Fruit fly (Drosophila melanogaster) whole organism, adult: ENCODE results near the gene CG11109.

Experiments
- CG11617 ChIP-seq: fragments of 200-800 bp; sonication (Bioruptor generic); optimal IDR thresholded peaks from 2 replicates; lab custom pipeline; 2017; ENCODE audit warnings: mild to moderate bottlenecking, missing biosample characterization, missing genetic modification reagents, missing genetic modification characterization
- CG12768 ChIP-seq: fragments of 200-800 bp; sonication (Bioruptor generic); optimal IDR thresholded peaks from 2 replicates; lab custom pipeline; 2017; ENCODE audit warnings: missing biosample characterization, missing genetic modification characterization, mild to moderate bottlenecking, moderate library complexity, missing genetic modification reagents
- CG14711 ChIP-seq: fragments of 200-800 bp; sonication (Bioruptor generic); optimal IDR thresholded peaks from 2 replicates; lab custom pipeline; 2018; ENCODE audit warnings: missing biosample characterization, mild to moderate bottlenecking, missing genetic modification characterization, moderate library complexity
- CG1620 ChIP-seq: fragments of 200-800 bp; sonication (Bioruptor generic); optimal IDR thresholded peaks from 2 replicates; lab custom pipeline; 2016; ENCODE audit warnings: missing biosample characterization, missing genetic modification characterization
- CG33017 ChIP-seq: fragments of 200-800 bp; sonication (Bioruptor generic); optimal IDR thresholded peaks from 2 replicates; lab custom pipeline; 2018; ENCODE audit warnings: missing biosample characterization, mild to moderate bottlenecking, missing genetic modification characterization, moderate library complexity
- CG5204 ChIP-seq: fragments of 200-800 bp; sonication (Bioruptor generic); optimal IDR thresholded peaks from 2 replicates; lab custom pipeline; 2016; ENCODE audit warnings: missing biosample characterization, missing genetic modification characterization
- CG7045 ChIP-seq: fragments of 200-800 bp; sonication (Bioruptor generic); optimal IDR thresholded peaks from 2 replicates; lab custom pipeline; 2017; ENCODE audit warnings: missing biosample characterization, mild to moderate bottlenecking, missing genetic modification characterization
- CG7101 ChIP-seq: fragments of 200-800 bp; sonication (Bioruptor generic); optimal IDR thresholded peaks from 2 replicates; lab custom pipeline; 2018; ENCODE audit warnings: missing biosample characterization, mild to moderate bottlenecking, missing genetic modification characterization, moderate library complexity
- Clk ChIP-seq: fragments of 200-800 bp; sonication (Bioruptor generic); optimal IDR thresholded peaks from 2 replicates; lab custom pipeline; 2017; ENCODE audit warnings: missing biosample characterization, missing genetic modification characterization
- Crg-1 ChIP-seq: fragments of 200-800 bp; sonication (Bioruptor generic); optimal IDR thresholded peaks from 2 replicates; lab custom pipeline; 2016; ENCODE audit warnings: missing biosample characterization, missing genetic modification characterization
- Hr96 ChIP-seq: fragments of 200-800 bp; sonication (Bioruptor generic); optimal IDR thresholded peaks from 2 replicates; lab custom pipeline; 2016; ENCODE audit warnings: missing biosample characterization, missing genetic modification characterization
- Mnt ChIP-seq: fragments of 200-800 bp; sonication (Bioruptor generic); optimal IDR thresholded peaks from 2 replicates; lab custom pipeline; 2016; ENCODE audit warnings: missing biosample characterization, mild to moderate bottlenecking, missing genetic modification characterization
- bab1 ChIP-seq: fragments of 200-800 bp; sonication (Bioruptor generic); optimal IDR thresholded peaks from 3 replicates; lab custom pipeline; 2019; ENCODE audit warnings: missing biosample characterization, mild to moderate bottlenecking, missing genetic modification characterization, moderate library complexity
- cic ChIP-seq: fragments of 200-800 bp; sonication (Bioruptor generic); optimal IDR thresholded peaks from 2 replicates; lab custom pipeline; 2017; ENCODE audit warnings: missing biosample characterization, mild to moderate bottlenecking, missing genetic modification characterization, moderate library complexity
- cnc ChIP-seq, 2 experiments: fragments of >200 bp; optimal IDR thresholded peaks; 2 replicates each; lab custom pipeline; 2017
- kay ChIP-seq: fragments of 200-800 bp; sonication (Bioruptor generic); peaks from one replicate; lab custom pipeline; 2016; ENCODE audit warnings: missing biosample characterization, missing genetic modification characterization, borderline replicate concordance
- ovo ChIP-seq: fragments of 200-800 bp; sonication (Bioruptor generic); optimal IDR thresholded peaks from 2 replicates; lab custom pipeline; 2016; ENCODE audit warnings: missing biosample characterization, missing genetic modification characterization
- pad ChIP-seq: fragments of 200-800 bp; sonication (Bioruptor generic); optimal IDR thresholded peaks from 3 replicates; lab custom pipeline; 2017; ENCODE audit warnings: missing biosample characterization, missing genetic modification characterization, mild to moderate bottlenecking, moderate library complexity, missing genetic modification reagents
- tj ChIP-seq: fragments of 200-800 bp; sonication (Bioruptor generic); optimal IDR thresholded peaks from 3 replicates; lab custom pipeline; 2017; ENCODE audit warnings: missing biosample characterization, mild to moderate bottlenecking, missing genetic modification characterization, moderate library complexity
- toe ChIP-seq: fragments of 200-800 bp; sonication (Bioruptor generic); optimal IDR thresholded peaks from 2 replicates; lab custom pipeline; 2016; ENCODE audit warnings: missing biosample characterization, missing genetic modification characterization

CG11109 gene

dm6 chr3L:22868070-22868469, 3.9 kb upstream of the CG11109 start, which contains the start of gene EMC4:
Gene EMC4, minus strand, starts transcription at chr3L:22868243.
- peak; percentile 69 for TF ChIP-seq pad (GFP tag; lab: Kevin White, UChicago)
- TF ChIP-seq CG7045 = peak; percentile 56
- peak; percentile 80 for TF ChIP-seq CG1620 (GFP tag; lab: Kevin White, UChicago)
- peak; percentile 74 for TF ChIP-seq CG7101
- TF ChIP-seq Mnt = peak; percentile 79
- no peak for TF ChIP-seq toe (GFP tag; lab: Kevin White, UChicago)
- TF ChIP-seq CG14711 = peak; percentile 67
- TF ChIP-seq kay (GFP tag; lab: Kevin White, UChicago) = no peak
- peak; percentile 56 for TF ChIP-seq cic
- TF ChIP-seq Clk (GFP tag; lab: Kevin White, UChicago) = peak; percentile 17
- TF ChIP-seq cnc (optimal IDR thresholded peaks at IDR 0.05; lab: Kevin White, UChicago) = no peak
- TF ChIP-seq Hr96 (GFP tag; lab: Kevin White, UChicago) = no peak
- peak; percentile 86 for TF ChIP-seq Crg-1 (GFP tag; lab: Kevin White, UChicago)
- TF ChIP-seq CG12768 (GFP tag; lab: Kevin White, UChicago) = peak; percentile 75
- TF ChIP-seq tj (GFP tag; lab: Kevin White, UChicago) = peak; percentile 7
- TF ChIP-seq CG33017 (tag; lab: Kevin White, UChicago) = peak; percentile 57
- no peak for TF ChIP-seq CG5204
- TF ChIP-seq ovo = no peak
- peak; percentile 43 for TF ChIP-seq CG11617
- TF ChIP-seq bab1 = peak; percentile 70

- TF ChIP-seq tj (GFP tag; lab: Kevin White, UChicago) (no peak), CG12768 (GFP tag; lab: Kevin White, UChicago) (no peak), Mnt (peak; percentile 39)
These were observed 1.6 kb upstream of the CG11109 start for dm6 chr3L:22870378-22870777.

- TF ChIP-seq cnc (optimal IDR thresholded peaks at IDR 0.05; lab: Kevin White, UChicago) = no peak
- TF ChIP-seq CG5204 = no peak
- TF ChIP-seq tj (GFP tag; lab: Kevin White, UChicago) = peak; percentile 10
- TF ChIP-seq CG14711 = peak; percentile 94
- TF ChIP-seq toe (GFP tag; lab: Kevin White, UChicago) = no peak
- TF ChIP-seq Hr96 (GFP tag; lab: Kevin White, UChicago) = no peak
- TF ChIP-seq CG33017 (tag; lab: Kevin White, UChicago) = no peak
- no peak for TF ChIP-seq CG1620 (GFP tag; lab: Kevin White, UChicago)
- peak; percentile 35 for TF ChIP-seq CG7045
- no peak for TF ChIP-seq kay (GFP tag; lab: Kevin White, UChicago)
- peak; percentile 61 for TF ChIP-seq CG12768 (GFP tag; lab: Kevin White, UChicago)
- TF ChIP-seq pad (GFP tag; lab: Kevin White, UChicago) = no peak
- no peak for TF ChIP-seq cic
- no peak for TF ChIP-seq Crg-1 (GFP tag; lab: Kevin White, UChicago)
- no peak for TF ChIP-seq Mnt
- TF ChIP-seq Clk (GFP tag; lab: Kevin White, UChicago) = no peak
- TF ChIP-seq bab1 = no peak
- TF ChIP-seq CG7101 = no peak
- no peak for TF ChIP-seq ovo
- TF ChIP-seq CG11617 = peak; percentile 13
These were observed 763 bp upstream of the CG11109 start for dm6 chr3L:22871030-22871844.

- TF ChIP-seq CG33017 (tag; lab: Kevin White, UChicago) (no peak), CG11617 (no peak), toe (GFP tag; lab: Kevin White, UChicago) (no peak), Mnt (peak; percentile 1), CG12768 (GFP tag; lab: Kevin White, UChicago) (peak; percentile 3), Crg-1 (GFP tag; lab: Kevin White, UChicago) (no peak), pad (GFP tag; lab: Kevin White, UChicago) (no peak), CG1620 (GFP tag; lab: Kevin White, UChicago) (no peak), CG7101 (peak; percentile 38), ovo (peak; percentile 26), bab1 (no peak), tj (GFP tag; lab: Kevin White, UChicago) (peak; percentile 39), Clk (GFP tag; lab: Kevin White, UChicago) (no peak), cnc (optimal IDR thresholded peaks at IDR 0.05; lab: Kevin White, UChicago) (no peak), CG5204 (no peak), CG14711 (no peak), CG7045 (no peak), cic (no peak), Hr96 (GFP tag; lab: Kevin White, UChicago) (no peak), kay (GFP tag; lab: Kevin White, UChicago) (no peak)
These were observed 5.9 kb downstream of the CG11109 start for dm6 chr3L:22877934-22878333.

- TF ChIP-seq CG11617 (peak; percentile 99), kay (GFP tag; lab: Kevin White, UChicago) (no peak), CG1620 (GFP tag; lab: Kevin White, UChicago) (peak; percentile 99), CG12768 (GFP tag; lab: Kevin White, UChicago) (peak; percentile 100), CG7045 (peak; percentile 99), cnc (optimal IDR thresholded peaks at IDR 0.05; lab: Kevin White, UChicago) (no peak), CG14711 (peak; percentile 98), CG33017 (tag; lab: Kevin White, UChicago) (peak; percentile 99), bab1 (peak; percentile 100), CG7101 (peak; percentile 100), CG5204 (peak; percentile 99), Clk (GFP tag; lab: Kevin White, UChicago) (peak; percentile 99), Hr96 (GFP tag; lab: Kevin White, UChicago) (peak; percentile 99), Mnt (peak; percentile 99), toe (GFP tag; lab: Kevin White, UChicago) (peak; percentile 99), Crg-1 (GFP tag; lab: Kevin White, UChicago) (peak; percentile 99), ovo (peak; percentile 95), cic (peak; percentile 97), tj (GFP tag; lab: Kevin White, UChicago) (peak; percentile 94), pad (GFP tag; lab: Kevin White, UChicago) (peak; percentile 96)
These were observed 6.8 kb downstream of the CG11109 start, which contains the start of the genes Chro and Ssl1 for dm6 chr3L:22878723-22879343. Gene Chro, minus strand, starts transcription at chr3L:22878984. Gene Ssl1, plus strand, starts transcription at chr3L:22879089.
